Worm (Caenorhabditis elegans): ENCODE data around the gene clec-49.

ce11 chrV:19794931-19795330 lies 43.9 kb upstream of the clec-49 start, which contains the start of gene M162.7:
- TF ChIP-seq hmg-11 (tag; optimal IDR thresholded peaks at IDR 0.05) (no peak), elt-3 (tag; optimal IDR thresholded peaks at IDR 0.05) (no peak), pha-4 (tag; optimal IDR thresholded peaks at IDR 0.05) (no peak), nfya-1 (tag; optimal IDR thresholded peaks at IDR 0.05; ENCODE audit: insufficient read depth) (no peak), fos-1 (tag; optimal IDR thresholded peaks at IDR 0.05) (no peak), egl-27 (tag; optimal IDR thresholded peaks at IDR 0.05) (no peak), lin-39 (tag; optimal IDR thresholded peaks at IDR 0.05) (no peak), aly-2 (tag; optimal IDR thresholded peaks at IDR 0.05) (no peak), nhr-77 (tag; optimal IDR thresholded peaks at IDR 0.05) (no peak)

Measured in whole organism, L3 larva.